Fruit fly (Drosophila melanogaster): ENCODE results near the gene CG14331.

dm6 chr3R:17449402-17449801 is 8.9 kb upstream of the CG14331 start:
- no peak for TF ChIP-seq OdsH (GFP tag; optimal IDR thresholded peaks at IDR 0.05)
- no peak for TF ChIP-seq dmrt93B (GFP tag; optimal IDR thresholded peaks at IDR 0.05)
- TF ChIP-seq psq (GFP tag; optimal IDR thresholded peaks at IDR 0.05), result no peak
- TF ChIP-seq HLH106 (tag; optimal IDR thresholded peaks at IDR 0.05), result no peak
- no peak for TF ChIP-seq sage (GFP tag; optimal IDR thresholded peaks at IDR 0.05)
- TF ChIP-seq Sp1 (GFP tag; optimal IDR thresholded peaks at IDR 0.05), result no peak
- peak; percentile 15 for TF ChIP-seq Myc (optimal IDR thresholded peaks at IDR 0.05)
- TF ChIP-seq rgr (GFP tag; optimal IDR thresholded peaks at IDR 0.05), result no peak
- TF ChIP-seq CG32264 (GFP tag; optimal IDR thresholded peaks at IDR 0.05), result no peak
- TF ChIP-seq Hr78 (GFP tag; optimal IDR thresholded peaks at IDR 0.05), result no peak
- no peak for TF ChIP-seq Rel (GFP tag; optimal IDR thresholded peaks at IDR 0.05)
- TF ChIP-seq Rel (tag; optimal IDR thresholded peaks at IDR 0.05), result no peak
- no peak for TF ChIP-seq dsf (GFP tag; optimal IDR thresholded peaks at IDR 0.05; ENCODE audit: borderline replicate concordance)
- no peak for TF ChIP-seq CrebA (GFP tag; optimal IDR thresholded peaks at IDR 0.05; ENCODE audit: borderline replicate concordance)
- TF ChIP-seq br (GFP tag; optimal IDR thresholded peaks at IDR 0.05), result no peak
